Worm (Caenorhabditis elegans): Measurements from ENCODE around the gene smc-4.

ce11 chrIII:4542362-4542931 lies 44.9 kb upstream of the smc-4 start, which contains the start of the genes mrps-34 and cisd-3.1:
- TF ChIP-seq odd-2 (tag; optimal IDR thresholded peaks at IDR 0.05) (no peak), ceh-22 (tag; optimal IDR thresholded peaks at IDR 0.05) (no peak), unc-55 (GFP tag; optimal IDR thresholded peaks at IDR 0.05) (no peak), ceh-19 (GFP tag; optimal IDR thresholded peaks at IDR 0.05) (no peak), fkh-10 (GFP tag; optimal IDR thresholded peaks at IDR 0.05) (no peak), ref-2 (tag; optimal IDR thresholded peaks at IDR 0.05) (no peak)
